Worm (Caenorhabditis elegans) whole organism, L4 larva: ENCODE results near the gene F09E5.16.

ENCODE experiments used
- F26F4.8 ChIP-seq: fragments of 200-800 bp; sonication (Bioruptor generic); conservative IDR thresholded peaks from 2 replicates; pipeline ENCODE4 v1.3.6; 2022; ENCODE audit warnings: missing genetic modification characterization, missing compliant biosample characterization
- F49E8.2 ChIP-seq: sonication (generic microtip); optimal IDR thresholded peaks from 2 replicates; lab custom pipeline; 2016; ENCODE audit warnings: missing compliant biosample characterization, mild to moderate bottlenecking, missing genetic modification characterization, borderline replicate concordance
- T26A8.4 ChIP-seq: fragments of 200-800 bp; sonication (Bioruptor generic); IDR thresholded peaks from 2 replicates; pipeline ENCODE4 v1.3.6; 2022; ENCODE audit warnings: missing genetic modification characterization, missing compliant biosample characterization
- Y105C5A.15 ChIP-seq: fragments of 200-800 bp; sonication (Bioruptor generic); IDR thresholded peaks from 2 replicates; pipeline ENCODE4 v1.3.6; 2022; ENCODE audit warnings: missing genetic modification characterization, missing compliant biosample characterization
- Y48G9A.11 ChIP-seq: fragments of 200-800 bp; sonication (Bioruptor generic); IDR thresholded peaks from 2 replicates; pipeline ENCODE4 v1.3.6; 2022; ENCODE audit warnings: missing genetic modification reagents, missing genetic modification characterization, missing compliant biosample characterization
- ZK337.2 ChIP-seq: fragments of 200-800 bp; sonication (Bioruptor generic); IDR thresholded peaks from 2 replicates; pipeline ENCODE4 v1.3.6; 2022; ENCODE audit warnings: missing genetic modification reagents, missing genetic modification characterization, missing compliant biosample characterization
- aha-1 ChIP-seq: fragments of 150-350 bp; peaks from one replicate; lab custom pipeline; 2014; ENCODE audit warnings: missing biosample characterization, missing genetic modification characterization
- aly-2 ChIP-seq: sonication (generic microtip); optimal IDR thresholded peaks from 2 replicates; lab custom pipeline; 2018; ENCODE audit warnings: missing biosample characterization, missing genetic modification characterization
- ama-1 ChIP-seq: fragments of 150-350 bp; optimal IDR thresholded peaks from 2 replicates; lab custom pipeline; 2014; ENCODE audit warnings: inconsistent platforms, mixed read lengths
- arid-1 ChIP-seq: fragments of 200-800 bp; sonication (Bioruptor generic); conservative IDR thresholded peaks from 2 replicates; pipeline ENCODE4 v1.3.6; 2022; ENCODE audit warnings: missing genetic modification reagents, missing genetic modification characterization, missing compliant biosample characterization
- ceh-20 ChIP-seq: fragments of 200-800 bp; sonication (Bioruptor generic); IDR thresholded peaks from 2 replicates; pipeline ENCODE4 v1.3.6; 2022; ENCODE audit warnings: missing genetic modification reagents, missing genetic modification characterization, missing compliant biosample characterization
- ceh-44 ChIP-seq: fragments of 200-800 bp; sonication (Bioruptor generic); IDR thresholded peaks from 2 replicates; pipeline ENCODE4 v1.3.6; 2022; ENCODE audit warnings: missing genetic modification reagents, missing genetic modification characterization, missing compliant biosample characterization
- ceh-82 ChIP-seq: sonication (generic microtip); optimal IDR thresholded peaks from 2 replicates; lab custom pipeline; 2017; ENCODE audit warnings: missing biosample characterization, missing genetic modification characterization
- ces-1 ChIP-seq: fragments of 150-350 bp; sonication (generic microtip); optimal IDR thresholded peaks from 4 replicates; lab custom pipeline; 2014; ENCODE audit warnings: missing biosample characterization, missing genetic modification reagents, missing genetic modification characterization
- ctbp-1 ChIP-seq: fragments of 200-800 bp; sonication (Bioruptor generic); IDR thresholded peaks from 2 replicates; pipeline ENCODE4 v1.3.6; 2022; ENCODE audit warnings: missing genetic modification reagents, missing genetic modification characterization, missing compliant biosample characterization
- daf-16 ChIP-seq, 3 experiments: sonication (generic microtip); optimal IDR thresholded peaks; 2 replicates each; lab custom pipeline; 2016 to 2017; ENCODE audit warnings: missing genetic modification characterization in 3 of 3, missing genetic modification reagents in 3 of 3, mild to moderate bottlenecking in 2 of 3, missing compliant biosample characterization in 2 of 3, missing biosample characterization in 1 of 3, moderate library complexity in 1 of 3
- dmd-8 ChIP-seq: fragments of 200-800 bp; sonication (Bioruptor generic); IDR thresholded peaks from 2 replicates; pipeline ENCODE4 v1.3.6; 2022; ENCODE audit warnings: missing genetic modification characterization, missing compliant biosample characterization
- dpl-1 ChIP-seq: fragments of 150-350 bp; optimal IDR thresholded peaks from 2 replicates; lab custom pipeline; 2014; ENCODE audit warnings: missing biosample characterization, missing genetic modification reagents, missing genetic modification characterization
- dve-1 ChIP-seq: sonication (generic microtip); optimal IDR thresholded peaks from 2 replicates; lab custom pipeline; 2017; ENCODE audit warnings: antibody characterized with exemption, mild to moderate bottlenecking, missing genetic modification characterization, missing compliant biosample characterization; ENCODE audit not compliant: insufficient read depth
- egl-27 ChIP-seq: sonication (generic microtip); optimal IDR thresholded peaks from 3 replicates; lab custom pipeline; 2017; ENCODE audit warnings: missing biosample characterization, missing genetic modification reagents, missing genetic modification characterization
- egl-43 ChIP-seq: fragments of 200-800 bp; sonication (Bioruptor generic); IDR thresholded peaks from 2 replicates; pipeline ENCODE4 v1.3.6; 2022; ENCODE audit warnings: missing genetic modification reagents, missing genetic modification characterization, missing compliant biosample characterization
- fos-1 ChIP-seq: fragments of 150-350 bp; optimal IDR thresholded peaks from 2 replicates; lab custom pipeline; 2014; ENCODE audit warnings: missing biosample characterization, missing genetic modification characterization
- hif-1 ChIP-seq, 2 experiments: sonication (generic microtip); optimal IDR thresholded peaks; 2 replicates each; lab custom pipeline; 2016 to 2017; ENCODE audit warnings: missing compliant biosample characterization in 2 of 2, missing genetic modification characterization in 2 of 2, missing genetic modification reagents in 2 of 2, missing genotype in 2 of 2, mild to moderate bottlenecking in 1 of 2
- hlh-11 ChIP-seq: fragments of 200-800 bp; sonication (Bioruptor generic); optimal IDR thresholded peaks from 2 replicates; lab custom pipeline; 2018; ENCODE audit warnings: mild to moderate bottlenecking, missing genetic modification characterization, missing compliant biosample characterization
- hlh-30 ChIP-seq: sonication (generic microtip); optimal IDR thresholded peaks from 2 replicates; lab custom pipeline; 2017; ENCODE audit warnings: antibody characterized with exemption, mild to moderate bottlenecking, missing genetic modification characterization, missing compliant biosample characterization; ENCODE audit not compliant: insufficient read depth
- hmg-1.1 ChIP-seq: fragments of 200-800 bp; sonication (Bioruptor generic); IDR thresholded peaks from 2 replicates; pipeline ENCODE4 v1.3.6; 2022; ENCODE audit warnings: missing genetic modification reagents, missing genetic modification characterization, missing compliant biosample characterization
- lin-15B ChIP-seq: fragments of 150-350 bp; sonication (generic microtip); optimal IDR thresholded peaks from 3 replicates; lab custom pipeline; 2014; ENCODE audit warnings: missing biosample characterization, missing genetic modification characterization
- lin-38 ChIP-seq: fragments of 200-800 bp; sonication (Bioruptor generic); IDR thresholded peaks from 2 replicates; pipeline ENCODE4 v1.3.6; 2022; ENCODE audit warnings: missing genetic modification reagents, missing genetic modification characterization, missing compliant biosample characterization
- lin-39 ChIP-seq: fragments of 150-350 bp; optimal IDR thresholded peaks from 2 replicates; lab custom pipeline; 2014; ENCODE audit warnings: missing biosample characterization, missing genetic modification reagents, missing genetic modification characterization
- lsy-2 ChIP-seq, 2 experiments: fragments of 150-350 bp in 1 of 2; sonication (generic microtip) in 1 of 2; optimal IDR thresholded peaks; 2 replicates each; lab custom pipeline; 2014 to 2017; ENCODE audit warnings: missing biosample characterization in 2 of 2, missing genetic modification characterization in 2 of 2
- madf-9 ChIP-seq: fragments of 200-800 bp; sonication (Bioruptor generic); conservative IDR thresholded peaks from 2 replicates; pipeline ENCODE4 v1.3.6; 2022; ENCODE audit warnings: missing genetic modification reagents, missing genetic modification characterization, missing compliant biosample characterization
- mxl-3 ChIP-seq: fragments of 200-800 bp; sonication (Bioruptor generic); optimal IDR thresholded peaks from 2 replicates; lab custom pipeline; 2018; ENCODE audit warnings: mild to moderate bottlenecking, missing genetic modification characterization, missing compliant biosample characterization
- nhr-10 ChIP-seq: fragments of 150-350 bp; optimal IDR thresholded peaks from 2 replicates; lab custom pipeline; 2014; ENCODE audit warnings: missing biosample characterization, missing genetic modification characterization
- nhr-11 ChIP-seq: fragments of 150-350 bp; optimal IDR thresholded peaks from 2 replicates; lab custom pipeline; 2014; ENCODE audit warnings: missing biosample characterization, missing genetic modification characterization
- nhr-25 ChIP-seq: sonication (generic microtip); optimal IDR thresholded peaks from 2 replicates; lab custom pipeline; 2017; ENCODE audit warnings: missing genetic modification characterization, mild to moderate bottlenecking, missing compliant biosample characterization, antibody characterized with exemption, moderate library complexity, borderline replicate concordance; ENCODE audit not compliant: insufficient read depth
- nhr-41 ChIP-seq: fragments of 200-800 bp; sonication (Bioruptor generic); IDR thresholded peaks from 2 replicates; pipeline ENCODE4 v1.3.6; 2022; ENCODE audit warnings: missing genetic modification reagents, missing genetic modification characterization, missing compliant biosample characterization
- nhr-6 ChIP-seq: fragments of 150-350 bp; optimal IDR thresholded peaks from 2 replicates; lab custom pipeline; 2014; ENCODE audit warnings: missing biosample characterization, missing genetic modification characterization
- set-16 ChIP-seq: fragments of 200-800 bp; sonication (Bioruptor generic); IDR thresholded peaks from 2 replicates; pipeline ENCODE4 v1.3.6; 2022; ENCODE audit warnings: missing genetic modification reagents, missing genetic modification characterization, missing compliant biosample characterization
- snpc-4 ChIP-seq: fragments of 150-350 bp; optimal IDR thresholded peaks from 2 replicates; lab custom pipeline; 2014; ENCODE audit warnings: missing biosample characterization, missing genetic modification characterization
- spr-1 ChIP-seq: sonication (generic microtip); optimal IDR thresholded peaks from 2 replicates; lab custom pipeline; 2016; ENCODE audit warnings: mild to moderate bottlenecking, missing genetic modification characterization, missing compliant biosample characterization
- tra-1 ChIP-seq: fragments of 200-800 bp; sonication (Bioruptor generic); IDR thresholded peaks from 2 replicates; pipeline ENCODE4 v1.3.6; 2022; ENCODE audit warnings: missing genetic modification reagents, missing genetic modification characterization, missing compliant biosample characterization
- unc-130 ChIP-seq: sonication (generic microtip); optimal IDR thresholded peaks from 2 replicates; lab custom pipeline; 2016; ENCODE audit warnings: missing genetic modification reagents, missing genetic modification characterization, missing compliant biosample characterization
- unc-62 ChIP-seq, 3 experiments: fragments of 150-350 bp in 1 of 3; sonication (generic microtip); optimal IDR thresholded peaks in 2 of 3; peaks in 1 of 3; 1 replicate in 1 of 3; 2 replicates in 2 of 3; lab custom pipeline; 2014 to 2017; ENCODE audit warnings: missing biosample characterization in 3 of 3, missing genetic modification characterization in 3 of 3, missing genetic modification reagents in 3 of 3, missing genotype in 1 of 3
- ztf-11 ChIP-seq: fragments of 150-350 bp; optimal IDR thresholded peaks from 2 replicates; lab custom pipeline; 2014; ENCODE audit warnings: missing biosample characterization, missing genetic modification characterization

F09E5.16 gene

ce11 chrII:5377467-5378238 is 12.1 kb upstream of the F09E5.16 start, which contains the start of gene prdx-2:
Gene prdx-2 (plus strand): TSS chrII:5378195.
- TF ChIP-seq Y48G9A.11 (GFP tag; lab: Robert Waterston, UW) (peak; percentile 58; the same call in 1 of the 2 replicates), lin-38 (GFP tag; lab: Robert Waterston, UW) (peak; percentile 58; the same call in 1 of the 2 replicates), unc-130 (GFP tag; lab: Kevin White, UChicago) (peak; percentile 56), hmg-1.1 (0 out of 2 replicates have a peak, but pooled peaks have one; percentile 30), unc-62 (GFP tag; optimal IDR thresholded peaks at IDR 0.05 in 1 of 2; lab: Kevin White, UChicago) (peak in 1 of 2 experiments; percentile 98), unc-62 (tag; optimal IDR thresholded peaks at IDR 0.05; lab: Kevin White, UChicago) (no peak), egl-43 (no peak), lsy-2 (tag; optimal IDR thresholded peaks at IDR 0.05; lab: Kevin White, UChicago) (peak in 1 of 2 experiments; percentile 45), F26F4.8 (GFP tag; lab: Robert Waterston, UW) (no peak), dmd-8 (GFP tag; lab: Robert Waterston, UW) (no peak), daf-16 (GFP tag; optimal IDR thresholded peaks at IDR 0.05; lab: Kevin White, UChicago) (no peak), daf-16 (tag; optimal IDR thresholded peaks at IDR 0.05; lab: Kevin White, UChicago) (peak; percentile 32), egl-27 (tag; lab: Kevin White, UChicago) (no peak), F49E8.2 (tag; lab: Kevin White, UChicago) (peak; percentile 18), aha-1 (tag; lab: Kevin White, UChicago) (peak; percentile 22), nhr-11 (no peak)

ce11 chrII:5374967-5375366 is 9.4 kb upstream of the F09E5.16 start, which contains the start of gene algn-2:
Gene algn-2 (plus strand): TSS chrII:5375267.
- TF ChIP-seq arid-1, result no peak
- no peak for TF ChIP-seq dpl-1 (GFP tag; lab: Kevin White, UChicago)
- TF ChIP-seq T26A8.4, result no peak
- no peak for TF ChIP-seq aly-2 (tag; lab: Kevin White, UChicago)
- TF ChIP-seq mxl-3 (GFP tag; lab: Kevin White, UChicago), result no peak
- no peak for TF ChIP-seq spr-1 (tag; lab: Kevin White, UChicago)
- TF ChIP-seq lin-39 (tag; lab: Kevin White, UChicago), result no peak
- no peak for TF ChIP-seq snpc-4 (tag; lab: Kevin White, UChicago)
- no peak for TF ChIP-seq lin-15B
- TF ChIP-seq ceh-82 (tag; lab: Kevin White, UChicago), result no peak
- no peak for TF ChIP-seq hif-1 (tag; optimal IDR thresholded peaks at IDR 0.05; lab: Kevin White, UChicago)
- no peak for TF ChIP-seq F49E8.2 (tag; lab: Kevin White, UChicago)
- TF ChIP-seq ceh-44, result no peak
- no peak for TF ChIP-seq egl-27 (tag; lab: Kevin White, UChicago)
- TF ChIP-seq ZK337.2 (GFP tag; lab: Robert Waterston, UW), result no peak
- no peak for TF ChIP-seq dve-1 (tag; lab: Kevin White, UChicago)

ce11 chrII:5373275-5374047 is 7.9 kb upstream of the F09E5.16 start, which contains the start of the genes agt-2 and F09E5.3:
Gene agt-2 (minus strand): TSS chrII:5373827.
Gene F09E5.3 (plus strand): TSS chrII:5373997.
- TF ChIP-seq nhr-10 (tag; lab: Kevin White, UChicago) (no peak), ztf-11 (tag; lab: Kevin White, UChicago) (no peak), tra-1 (peak; percentile 47), hlh-11 (tag; lab: Kevin White, UChicago) (peak; percentile 83), Y105C5A.15 (no peak), set-16 (GFP tag; lab: Robert Waterston, UW) (no peak), nhr-41 (no peak), ctbp-1 (peak; percentile 80; the same call in 1 of the 2 replicates), fos-1 (tag; lab: Kevin White, UChicago) (no peak), madf-9 (GFP tag; lab: Robert Waterston, UW) (0 out of 2 replicates have a peak, but pooled peaks have one; percentile 17), ces-1 (GFP tag; lab: Kevin White, UChicago) (peak; percentile 32), ama-1 (lab: Kevin White, UChicago) (no peak), hlh-30 (tag; lab: Kevin White, UChicago) (peak; percentile 81), Y48G9A.11 (GFP tag; lab: Robert Waterston, UW) (no peak), ceh-20 (GFP tag; lab: Robert Waterston, UW) (peak; percentile 85), nhr-25 (tag; lab: Kevin White, UChicago) (peak; percentile 73), dpl-1 (GFP tag; lab: Kevin White, UChicago) (peak; percentile 87), nhr-6 (tag; lab: Kevin White, UChicago) (peak; percentile 58)
